Worm (Caenorhabditis elegans) whole organism, L4 larva: ENCODE data around the gene srbc-41.

ENCODE experiments used
- F10B5.3 ChIP-seq: sonication (generic microtip); optimal IDR thresholded peaks from 2 replicates; lab custom pipeline; 2016; ENCODE audit warnings: mild to moderate bottlenecking, missing genetic modification characterization, missing compliant biosample characterization
- F37D6.2 ChIP-seq: sonication (generic microtip); optimal IDR thresholded peaks from 2 replicates; lab custom pipeline; 2016; ENCODE audit warnings: mild to moderate bottlenecking, missing genetic modification characterization, missing compliant biosample characterization
- F49E8.2 ChIP-seq: sonication (generic microtip); optimal IDR thresholded peaks from 2 replicates; lab custom pipeline; 2016; ENCODE audit warnings: missing compliant biosample characterization, mild to moderate bottlenecking, missing genetic modification characterization, borderline replicate concordance
- R02D3.7 ChIP-seq: fragments of 150-350 bp; sonication (generic microtip); optimal IDR thresholded peaks from 3 replicates; lab custom pipeline; 2014; ENCODE audit warnings: missing biosample characterization, missing genetic modification characterization
- T20F7.1 ChIP-seq: fragments of 200-800 bp; sonication (Bioruptor generic); optimal IDR thresholded peaks from 2 replicates; lab custom pipeline; 2018; ENCODE audit warnings: mild to moderate bottlenecking, missing genetic modification characterization, missing compliant biosample characterization
- Y105C5A.15 ChIP-seq: fragments of 200-800 bp; sonication (Bioruptor generic); IDR thresholded peaks from 2 replicates; pipeline ENCODE4 v1.3.6; 2022; ENCODE audit warnings: missing genetic modification characterization, missing compliant biosample characterization
- Y48G9A.11 ChIP-seq: fragments of 200-800 bp; sonication (Bioruptor generic); IDR thresholded peaks from 2 replicates; pipeline ENCODE4 v1.3.6; 2022; ENCODE audit warnings: missing genetic modification reagents, missing genetic modification characterization, missing compliant biosample characterization
- Y75B8A.6 ChIP-seq: fragments of 200-800 bp; sonication (Bioruptor generic); IDR thresholded peaks from 2 replicates; pipeline ENCODE4 v1.3.6; 2022; ENCODE audit warnings: missing genetic modification reagents, missing genetic modification characterization, missing compliant biosample characterization
- ZK337.2 ChIP-seq: fragments of 200-800 bp; sonication (Bioruptor generic); IDR thresholded peaks from 2 replicates; pipeline ENCODE4 v1.3.6; 2022; ENCODE audit warnings: missing genetic modification reagents, missing genetic modification characterization, missing compliant biosample characterization
- ZK546.5 ChIP-seq, 2 experiments: sonication (generic microtip); optimal IDR thresholded peaks; 2 replicates each; lab custom pipeline; 2017; ENCODE audit warnings: missing biosample characterization in 2 of 2, missing genetic modification characterization in 2 of 2
- aha-1 ChIP-seq: fragments of 150-350 bp; peaks from one replicate; lab custom pipeline; 2014; ENCODE audit warnings: missing biosample characterization, missing genetic modification characterization
- aly-2 ChIP-seq: sonication (generic microtip); optimal IDR thresholded peaks from 2 replicates; lab custom pipeline; 2018; ENCODE audit warnings: missing biosample characterization, missing genetic modification characterization
- ceh-44 ChIP-seq: fragments of 200-800 bp; sonication (Bioruptor generic); IDR thresholded peaks from 2 replicates; pipeline ENCODE4 v1.3.6; 2022; ENCODE audit warnings: missing genetic modification reagents, missing genetic modification characterization, missing compliant biosample characterization
- ces-1 ChIP-seq: fragments of 150-350 bp; sonication (generic microtip); optimal IDR thresholded peaks from 4 replicates; lab custom pipeline; 2014; ENCODE audit warnings: missing biosample characterization, missing genetic modification reagents, missing genetic modification characterization
- daf-16 ChIP-seq, 3 experiments: sonication (generic microtip); optimal IDR thresholded peaks; 2 replicates each; lab custom pipeline; 2016 to 2017; ENCODE audit warnings: missing genetic modification characterization in 3 of 3, missing genetic modification reagents in 3 of 3, mild to moderate bottlenecking in 2 of 3, missing compliant biosample characterization in 2 of 3, missing biosample characterization in 1 of 3, moderate library complexity in 1 of 3
- dmd-6 ChIP-seq: fragments of 200-800 bp; sonication (Bioruptor generic); IDR thresholded peaks from 2 replicates; pipeline ENCODE4 v1.3.6; 2022; ENCODE audit warnings: missing genetic modification reagents, missing genetic modification characterization, missing compliant biosample characterization
- dmd-8 ChIP-seq: fragments of 200-800 bp; sonication (Bioruptor generic); IDR thresholded peaks from 2 replicates; pipeline ENCODE4 v1.3.6; 2022; ENCODE audit warnings: missing genetic modification characterization, missing compliant biosample characterization
- dmd-9 ChIP-seq: fragments of 200-800 bp; sonication (Bioruptor generic); IDR thresholded peaks from 2 replicates; pipeline ENCODE4 v1.3.6; 2022; ENCODE audit warnings: missing genetic modification reagents, missing genetic modification characterization, missing compliant biosample characterization
- dve-1 ChIP-seq: sonication (generic microtip); optimal IDR thresholded peaks from 2 replicates; lab custom pipeline; 2017; ENCODE audit warnings: antibody characterized with exemption, mild to moderate bottlenecking, missing genetic modification characterization, missing compliant biosample characterization; ENCODE audit not compliant: insufficient read depth
- egl-43 ChIP-seq: fragments of 200-800 bp; sonication (Bioruptor generic); IDR thresholded peaks from 2 replicates; pipeline ENCODE4 v1.3.6; 2022; ENCODE audit warnings: missing genetic modification reagents, missing genetic modification characterization, missing compliant biosample characterization
- fkh-10 ChIP-seq: fragments of 150-350 bp; optimal IDR thresholded peaks from 2 replicates; lab custom pipeline; 2014; ENCODE audit warnings: missing biosample characterization, missing genetic modification reagents, missing genetic modification characterization
- fos-1 ChIP-seq: fragments of 150-350 bp; optimal IDR thresholded peaks from 2 replicates; lab custom pipeline; 2014; ENCODE audit warnings: missing biosample characterization, missing genetic modification characterization
- hif-1 ChIP-seq, 2 experiments: sonication (generic microtip); optimal IDR thresholded peaks; 2 replicates each; lab custom pipeline; 2016 to 2017; ENCODE audit warnings: missing compliant biosample characterization in 2 of 2, missing genetic modification characterization in 2 of 2, missing genetic modification reagents in 2 of 2, missing genotype in 2 of 2, mild to moderate bottlenecking in 1 of 2
- hlh-30 ChIP-seq: sonication (generic microtip); optimal IDR thresholded peaks from 2 replicates; lab custom pipeline; 2017; ENCODE audit warnings: antibody characterized with exemption, mild to moderate bottlenecking, missing genetic modification characterization, missing compliant biosample characterization; ENCODE audit not compliant: insufficient read depth
- lin-15B ChIP-seq: fragments of 150-350 bp; sonication (generic microtip); optimal IDR thresholded peaks from 3 replicates; lab custom pipeline; 2014; ENCODE audit warnings: missing biosample characterization, missing genetic modification characterization
- lin-29 ChIP-seq: fragments of 200-800 bp; sonication (Bioruptor generic); IDR thresholded peaks from 2 replicates; pipeline ENCODE4 v1.3.6; 2022; ENCODE audit warnings: missing genetic modification reagents, missing genetic modification characterization, missing compliant biosample characterization
- lin-38 ChIP-seq: fragments of 200-800 bp; sonication (Bioruptor generic); IDR thresholded peaks from 2 replicates; pipeline ENCODE4 v1.3.6; 2022; ENCODE audit warnings: missing genetic modification reagents, missing genetic modification characterization, missing compliant biosample characterization
- lin-39 ChIP-seq: fragments of 150-350 bp; optimal IDR thresholded peaks from 2 replicates; lab custom pipeline; 2014; ENCODE audit warnings: missing biosample characterization, missing genetic modification reagents, missing genetic modification characterization
- mdt-29 ChIP-seq: fragments of 200-800 bp; sonication (Bioruptor generic); IDR thresholded peaks from 2 replicates; pipeline ENCODE4 v1.3.6; 2022; ENCODE audit warnings: missing genetic modification reagents, missing genetic modification characterization, missing compliant biosample characterization
- mxl-3 ChIP-seq: fragments of 200-800 bp; sonication (Bioruptor generic); optimal IDR thresholded peaks from 2 replicates; lab custom pipeline; 2018; ENCODE audit warnings: mild to moderate bottlenecking, missing genetic modification characterization, missing compliant biosample characterization
- nhr-28 ChIP-seq: fragments of 150-350 bp; optimal IDR thresholded peaks from 2 replicates; lab custom pipeline; 2014; ENCODE audit warnings: missing biosample characterization, missing genetic modification characterization
- nhr-41 ChIP-seq: fragments of 200-800 bp; sonication (Bioruptor generic); IDR thresholded peaks from 2 replicates; pipeline ENCODE4 v1.3.6; 2022; ENCODE audit warnings: missing genetic modification reagents, missing genetic modification characterization, missing compliant biosample characterization
- nhr-42 ChIP-seq: fragments of 200-800 bp; sonication (Bioruptor generic); IDR thresholded peaks from 2 replicates; pipeline ENCODE4 v1.3.6; 2022; ENCODE audit warnings: missing genetic modification characterization, missing compliant biosample characterization
- nhr-48 ChIP-seq: sonication (generic microtip); optimal IDR thresholded peaks from 2 replicates; lab custom pipeline; 2016; ENCODE audit warnings: mild to moderate bottlenecking, missing genetic modification characterization, missing compliant biosample characterization
- pha-4 ChIP-seq, 2 experiments: fragments of 150-350 bp in 1 of 2; fragments of 200-800 bp in 1 of 2; sonication (Bioruptor generic) in 1 of 2; IDR thresholded peaks in 1 of 2; optimal IDR thresholded peaks in 1 of 2; 2 replicates each; pipeline versions ENCODE4 v1.3.6 to Lab custom; 2014 to 2022; ENCODE audit warnings: missing genetic modification characterization in 2 of 2, missing genetic modification reagents in 2 of 2, missing biosample characterization in 1 of 2, missing compliant biosample characterization in 1 of 2
- php-3 ChIP-seq: fragments of 200-800 bp; sonication (Bioruptor generic); IDR thresholded peaks from 2 replicates; pipeline ENCODE4 v1.3.6; 2022; ENCODE audit warnings: missing genetic modification reagents, missing genetic modification characterization, missing compliant biosample characterization
- pqm-1 ChIP-seq: sonication (generic microtip); optimal IDR thresholded peaks from 2 replicates; lab custom pipeline; 2017; ENCODE audit warnings: missing biosample characterization, missing genetic modification characterization
- saeg-2 ChIP-seq: fragments of 200-800 bp; sonication (Bioruptor generic); IDR thresholded peaks from 2 replicates; pipeline ENCODE4 v1.3.6; 2022; ENCODE audit warnings: missing genetic modification reagents, missing genetic modification characterization, missing compliant biosample characterization
- set-16 ChIP-seq: fragments of 200-800 bp; sonication (Bioruptor generic); IDR thresholded peaks from 2 replicates; pipeline ENCODE4 v1.3.6; 2022; ENCODE audit warnings: missing genetic modification reagents, missing genetic modification characterization, missing compliant biosample characterization
- spr-1 ChIP-seq: sonication (generic microtip); optimal IDR thresholded peaks from 2 replicates; lab custom pipeline; 2016; ENCODE audit warnings: mild to moderate bottlenecking, missing genetic modification characterization, missing compliant biosample characterization
- spr-3 ChIP-seq: fragments of 200-800 bp; sonication (Bioruptor generic); optimal IDR thresholded peaks from 2 replicates; lab custom pipeline; 2018; ENCODE audit warnings: mild to moderate bottlenecking, missing genetic modification characterization, missing compliant biosample characterization
- tag-97 ChIP-seq: fragments of 200-800 bp; sonication (Bioruptor generic); IDR thresholded peaks from 2 replicates; pipeline ENCODE4 v1.3.6; 2022; ENCODE audit warnings: missing genetic modification characterization, missing compliant biosample characterization
- tra-1 ChIP-seq: fragments of 200-800 bp; sonication (Bioruptor generic); IDR thresholded peaks from 2 replicates; pipeline ENCODE4 v1.3.6; 2022; ENCODE audit warnings: missing genetic modification reagents, missing genetic modification characterization, missing compliant biosample characterization
- vab-7 ChIP-seq: fragments of 200-800 bp; sonication (Bioruptor generic); IDR thresholded peaks from 2 replicates; pipeline ENCODE4 v1.3.6; 2022; ENCODE audit warnings: missing genetic modification reagents, missing genetic modification characterization, missing compliant biosample characterization
- zfp-3 ChIP-seq: fragments of 200-800 bp; sonication (Bioruptor generic); conservative IDR thresholded peaks from 2 replicates; pipeline ENCODE4 v1.3.6; 2022; ENCODE audit warnings: missing genetic modification reagents, missing genetic modification characterization, missing compliant biosample characterization
- ztf-11 ChIP-seq: fragments of 150-350 bp; optimal IDR thresholded peaks from 2 replicates; lab custom pipeline; 2014; ENCODE audit warnings: missing biosample characterization, missing genetic modification characterization

The srbc-41 gene

DNA sequence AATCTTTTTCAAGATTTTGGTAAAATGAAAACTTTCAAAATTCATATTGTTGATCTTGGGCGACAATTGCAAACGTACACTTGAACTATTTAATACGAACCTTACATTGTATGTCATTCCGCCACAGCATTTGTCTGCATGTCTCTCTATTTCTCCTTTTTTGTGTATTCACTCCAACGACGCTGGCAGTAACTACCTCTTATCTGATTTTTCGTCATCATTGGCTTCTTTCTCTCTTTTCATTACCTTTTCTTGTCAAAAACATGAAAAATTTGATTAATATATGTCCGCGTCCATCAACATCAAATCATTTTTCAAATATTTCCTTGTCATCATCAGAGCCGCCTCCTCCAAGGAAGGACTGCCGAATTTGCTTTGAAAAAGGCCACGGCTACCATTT is 4.5 kb downstream of the srbc-41 start, which contains the start of gene nhr-177 (continued):
- TF ChIP-seq F49E8.2 (tag; lab: Kevin White, UChicago) (no peak), nhr-28 (tag; lab: Kevin White, UChicago) (peak; percentile 89), pqm-1 (peak; percentile 53), Y75B8A.6 (GFP tag; lab: Robert Waterston, UW) (no peak), dmd-8 (no peak), Y105C5A.15 (GFP tag; lab: Robert Waterston, UW) (no peak), spr-1 (tag; lab: Kevin White, UChicago) (no peak), tag-97 (GFP tag; lab: Robert Waterston, UW) (no peak), lin-39 (tag; lab: Kevin White, UChicago) (no peak), aly-2 (tag; lab: Kevin White, UChicago) (no peak), daf-16 (GFP tag; optimal IDR thresholded peaks at IDR 0.05; lab: Kevin White, UChicago) (no peak), daf-16 (tag; optimal IDR thresholded peaks at IDR 0.05; lab: Kevin White, UChicago) (peak; percentile 81), mxl-3 (GFP tag; lab: Kevin White, UChicago) (peak; percentile 15), mdt-29 (GFP tag; lab: Robert Waterston, UW) (no peak), fkh-10 (GFP tag; lab: Kevin White, UChicago) (no peak), zfp-3 (GFP tag; lab: Robert Waterston, UW) (no peak), dve-1 (tag; lab: Kevin White, UChicago) (peak; percentile 65), T20F7.1 (GFP tag; lab: Kevin White, UChicago) (no peak), lin-29 (no peak), ztf-11 (tag; lab: Kevin White, UChicago) (no peak), lin-15B (tag; lab: Kevin White, UChicago) (no peak), set-16 (no peak), nhr-48 (tag; lab: Kevin White, UChicago) (no peak), R02D3.7 (tag; lab: Kevin White, UChicago) (no peak), tra-1 (no peak), nhr-42 (GFP tag; lab: Robert Waterston, UW) (no peak), Y48G9A.11 (GFP tag; lab: Robert Waterston, UW) (no peak), ces-1 (GFP tag; lab: Kevin White, UChicago) (no peak), nhr-41 (GFP tag; lab: Robert Waterston, UW) (no peak), vab-7 (GFP tag; lab: Robert Waterston, UW) (no peak), ZK337.2 (GFP tag; lab: Robert Waterston, UW) (no peak), fos-1 (tag; lab: Kevin White, UChicago) (no peak), hif-1 (tag; optimal IDR thresholded peaks at IDR 0.05; lab: Kevin White, UChicago) (no peak), dmd-6 (GFP tag; lab: Robert Waterston, UW) (peak; percentile 63), F10B5.3 (no peak), dmd-9 (GFP tag; lab: Robert Waterston, UW) (no peak), lin-38 (GFP tag; lab: Robert Waterston, UW) (no peak), php-3 (GFP tag; lab: Robert Waterston, UW) (peak; percentile 56; the same call in 1 of the 2 replicates), spr-3 (GFP tag; lab: Kevin White, UChicago) (no peak), F37D6.2 (no peak), saeg-2 (no peak), pha-4 (GFP tag; IDR thresholded peaks at IDR 0.05; lab: Robert Waterston, UW) (no peak), pha-4 (tag; optimal IDR thresholded peaks at IDR 0.05; lab: Kevin White, UChicago) (no peak), ceh-44 (no peak), egl-43 (no peak), hlh-30 (tag; lab: Kevin White, UChicago) (no peak), aha-1 (peak; percentile 5), ZK546.5 (tag; optimal IDR thresholded peaks at IDR 0.05; lab: Kevin White, UChicago) (no peak)
- TF ChIP-seq, all 104 proteins: peak for 12
